Worm (Caenorhabditis elegans) whole organism, midembryonic: ENCODE data around the gene csn-4.

ENCODE experiments used
- T22C8.4 ChIP-seq: fragments of 200-800 bp; sonication (Bioruptor generic); IDR thresholded peaks from 2 replicates; pipeline ENCODE4 v1.3.6; 2022; ENCODE audit warnings: missing genetic modification characterization, missing compliant biosample characterization
- cog-1 ChIP-seq: sonication (generic microtip); optimal IDR thresholded peaks from 2 replicates; lab custom pipeline; 2016; ENCODE audit warnings: missing genetic modification characterization, missing compliant biosample characterization
- flt-1 ChIP-seq: fragments of 200-800 bp; sonication (Bioruptor generic); IDR thresholded peaks from 2 replicates; pipeline ENCODE4 v1.3.6; 2022; ENCODE audit warnings: missing genetic modification characterization, missing compliant biosample characterization
- klf-2 ChIP-seq: fragments of 200-800 bp; sonication (Bioruptor generic); conservative IDR thresholded peaks from 2 replicates; pipeline ENCODE4 v1.3.6; 2022; ENCODE audit warnings: missing genetic modification reagents, missing genetic modification characterization, missing compliant biosample characterization
- med-1 ChIP-seq: sonication (generic microtip); optimal IDR thresholded peaks from 2 replicates; lab custom pipeline; 2017; ENCODE audit warnings: missing genetic modification characterization, mild to moderate bottlenecking, missing compliant biosample characterization, antibody characterized with exemption, missing genetic modification reagents; ENCODE audit not compliant: insufficient read depth
- ref-1 ChIP-seq: fragments of 200-800 bp; sonication (Bioruptor generic); conservative IDR thresholded peaks from 2 replicates; pipeline ENCODE4 v1.3.6; 2022; ENCODE audit warnings: missing genetic modification reagents, missing genetic modification characterization, missing compliant biosample characterization
- tab-1 ChIP-seq: fragments of 200-800 bp; sonication (Bioruptor generic); IDR thresholded peaks from 2 replicates; pipeline ENCODE4 v1.3.6; 2022; ENCODE audit warnings: missing genetic modification characterization, missing compliant biosample characterization
- ztf-23 ChIP-seq: fragments of 200-800 bp; sonication (Bioruptor generic); IDR thresholded peaks from 2 replicates; pipeline ENCODE4 v1.3.6; 2022; ENCODE audit warnings: missing genetic modification reagents, missing genetic modification characterization, missing compliant biosample characterization
- ztf-29 ChIP-seq: fragments of 200-800 bp; sonication (Bioruptor generic); IDR thresholded peaks from 2 replicates; pipeline ENCODE4 v1.3.6; 2022; ENCODE audit warnings: missing genetic modification reagents, missing genetic modification characterization, missing compliant biosample characterization

The csn-4 gene

DNA sequence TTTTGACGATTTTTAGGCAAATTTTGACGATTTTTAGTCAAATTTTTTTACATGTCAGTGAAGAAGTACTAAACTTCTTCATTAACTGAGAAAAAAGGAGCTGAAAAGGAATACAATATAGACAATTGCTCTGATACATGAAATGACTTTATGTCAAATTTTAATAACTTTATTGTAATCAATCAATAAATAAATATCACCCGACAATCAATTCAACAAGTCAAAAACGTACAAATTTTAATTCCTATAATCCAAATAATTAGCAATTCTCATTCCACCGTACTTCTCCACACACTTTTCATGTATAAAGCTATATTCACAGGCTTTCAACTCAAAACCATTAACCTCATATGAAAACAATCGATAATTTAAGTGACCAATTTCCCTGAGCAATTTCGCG is 48.3 kb downstream of the csn-4 start:
- TF ChIP-seq cog-1 (tag; lab: Kevin White, UChicago) (no peak), med-1 (no peak), ztf-23 (GFP tag; lab: Robert Waterston, UW) (no peak), T22C8.4 (GFP tag; lab: Robert Waterston, UW) (no peak), ztf-29 (GFP tag; lab: Robert Waterston, UW) (no peak), klf-2 (GFP tag; lab: Robert Waterston, UW) (no peak), tab-1 (GFP tag; lab: Robert Waterston, UW) (no peak), ref-1 (GFP tag; lab: Robert Waterston, UW) (no peak), flt-1 (no peak)

DNA sequence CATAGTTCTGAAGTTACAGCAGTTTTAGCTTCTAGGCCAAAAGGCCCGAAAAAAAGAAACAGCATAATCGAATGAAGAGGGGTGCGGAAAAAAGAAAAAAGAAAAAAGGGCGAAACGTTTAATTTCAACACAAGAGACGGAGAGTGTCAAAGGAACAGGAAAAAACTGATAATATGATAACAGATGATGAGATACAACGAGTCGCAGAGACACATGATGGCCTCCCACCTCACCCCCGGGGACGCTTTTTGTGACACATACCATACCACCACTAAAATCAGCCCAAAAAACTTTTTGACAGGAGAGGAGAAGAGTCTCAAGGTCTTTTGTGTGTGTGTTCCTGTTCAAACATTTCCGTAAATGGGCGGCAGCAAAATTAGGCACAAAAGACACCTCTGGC is 51.7 kb downstream of the csn-4 start:
- TF ChIP-seq ztf-29 (GFP tag; lab: Robert Waterston, UW) (no peak), ref-1 (GFP tag; lab: Robert Waterston, UW) (no peak), cog-1 (tag; lab: Kevin White, UChicago) (no peak), flt-1 (no peak), klf-2 (GFP tag; lab: Robert Waterston, UW) (no peak), tab-1 (GFP tag; lab: Robert Waterston, UW) (no peak), T22C8.4 (GFP tag; lab: Robert Waterston, UW) (no peak), ztf-23 (GFP tag; lab: Robert Waterston, UW) (no peak), med-1 (no peak)

DNA sequence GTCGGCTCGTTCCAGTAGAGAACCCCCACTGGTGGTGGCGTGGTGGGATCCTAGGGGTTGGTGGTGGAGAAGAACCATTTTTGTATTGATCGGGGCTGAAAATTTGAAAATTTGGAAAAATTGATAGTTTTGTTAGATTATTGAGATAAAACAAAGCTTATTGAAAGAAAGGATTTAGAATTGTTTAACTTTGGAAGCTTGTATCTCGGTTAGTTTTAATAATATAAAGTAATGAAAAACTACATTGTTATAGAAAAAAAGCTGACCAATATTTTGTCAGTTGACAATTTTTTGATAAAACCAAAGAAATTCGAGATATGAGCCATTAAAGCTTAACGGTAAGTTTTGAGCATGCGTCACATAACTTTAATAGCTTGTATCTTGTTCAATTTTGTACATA is 56.9 kb downstream of the csn-4 start, which contains the start of gene abhd-14:
Gene abhd-14 (minus strand): TSS at position 101 of the 400 bp plus-strand sequence.
- TF ChIP-seq ztf-23 (GFP tag; lab: Robert Waterston, UW) (no peak), flt-1 (no peak), cog-1 (tag; lab: Kevin White, UChicago) (no peak), tab-1 (GFP tag; lab: Robert Waterston, UW) (no peak), T22C8.4 (GFP tag; lab: Robert Waterston, UW) (no peak)
